Fruit fly (Drosophila melanogaster): ENCODE measurements around the gene Spn75F.

Spn75F gene

dm6 chr3L:19166298-19166937 is 37.0 kb upstream of the Spn75F start (continued):
- peak; percentile 70 for TF ChIP-seq acj6 (GFP tag; optimal IDR thresholded peaks at IDR 0.05)
- peak; percentile 61 for TF ChIP-seq CG10631 (GFP tag; optimal IDR thresholded peaks at IDR 0.05)
- peak; percentile 17 for TF ChIP-seq CG10669 (GFP tag; optimal IDR thresholded peaks at IDR 0.05)
- peak; percentile 74 for TF ChIP-seq pdm3 (GFP tag; optimal IDR thresholded peaks at IDR 0.05)
- TF ChIP-seq CG11294 (GFP tag; IDR thresholded peaks at IDR 0.05) = no peak; the same call in 1 of the 2 replicates
- peak; percentile 73 for TF ChIP-seq CG15336 (GFP tag; IDR thresholded peaks at IDR 0.05)
- peak; percentile 77 for TF ChIP-seq achi (GFP tag; optimal IDR thresholded peaks at IDR 0.05)
- peak; percentile 67 for TF ChIP-seq Eip75B (GFP tag; optimal IDR thresholded peaks at IDR 0.05)
- TF ChIP-seq svp (GFP tag) = peak; percentile 91
- TF ChIP-seq esn (GFP tag; optimal IDR thresholded peaks at IDR 0.05) = peak; percentile 86
- peak; percentile 78 for TF ChIP-seq Smox (GFP tag; optimal IDR thresholded peaks at IDR 0.05)
- peak; percentile 12 for TF ChIP-seq Sox15 (GFP tag; optimal IDR thresholded peaks at IDR 0.05)
- TF ChIP-seq OdsH (GFP tag; optimal IDR thresholded peaks at IDR 0.05) = peak; percentile 79
- peak; percentile 70 for TF ChIP-seq eg (GFP tag; IDR thresholded peaks at IDR 0.05)
- TF ChIP-seq Sox102F (GFP tag; optimal IDR thresholded peaks at IDR 0.05) = peak; percentile 84
- peak; percentile 45 for TF ChIP-seq CG8319 (GFP tag; optimal IDR thresholded peaks at IDR 0.05)
- TF ChIP-seq CG1621 (tag; optimal IDR thresholded peaks at IDR 0.05) = peak; percentile 8
- peak; percentile 73 for TF ChIP-seq Hr39 (GFP tag; optimal IDR thresholded peaks at IDR 0.05)
- TF ChIP-seq dac (GFP tag; optimal IDR thresholded peaks at IDR 0.05) = no peak
- peak; percentile 70 for TF ChIP-seq Sox14 (GFP tag; optimal IDR thresholded peaks at IDR 0.05)
- TF ChIP-seq CG6808 (GFP tag; optimal IDR thresholded peaks at IDR 0.05) = peak; percentile 42
- peak; percentile 37 for TF ChIP-seq CG11902 (GFP tag; optimal IDR thresholded peaks at IDR 0.05)
- peak; percentile 2 for TF ChIP-seq dsx (GFP tag; optimal IDR thresholded peaks at IDR 0.05; ENCODE audit: poor library complexity, severe bottlenecking)

- TF ChIP-seq Sox102F (GFP tag; optimal IDR thresholded peaks at IDR 0.05) = no peak
- TF ChIP-seq fkh (GFP tag; optimal IDR thresholded peaks at IDR 0.05) = peak; percentile 66
- TF ChIP-seq vri (GFP tag; optimal IDR thresholded peaks at IDR 0.05) = peak; percentile 15
Measured at dm6 chr3L:19164767-19165762, 35.6 kb upstream of the Spn75F start.

dm6 chr3L:19163791-19164190 is 34.3 kb upstream of the Spn75F start:
- TF ChIP-seq fd85E (GFP tag; optimal IDR thresholded peaks at IDR 0.05) (no peak), ss (GFP tag; optimal IDR thresholded peaks at IDR 0.05) (peak in 1 of 2 experiments; percentile 45), Eip93F (GFP tag; optimal IDR thresholded peaks at IDR 0.05) (no peak), CG9139 (GFP tag; optimal IDR thresholded peaks at IDR 0.05) (no peak), CG11762 (GFP tag; optimal IDR thresholded peaks at IDR 0.05; ENCODE audit: insufficient read depth) (no peak), Eip78C (GFP tag) (peak; percentile 53), CG7368 (GFP tag; optimal IDR thresholded peaks at IDR 0.05) (no peak), CG3032 (tag; optimal IDR thresholded peaks at IDR 0.05) (no peak), CG6163 (GFP tag; IDR thresholded peaks at IDR 0.05) (peak; percentile 6; the same call in 1 of the 3 replicates), svp (GFP tag) (peak; percentile 68), CG6854 (GFP tag; optimal IDR thresholded peaks at IDR 0.05) (peak; percentile 33), Sox102F (GFP tag; optimal IDR thresholded peaks at IDR 0.05) (peak; percentile 5), CG8632 (GFP tag; optimal IDR thresholded peaks at IDR 0.05) (no peak), Eip75B (GFP tag; optimal IDR thresholded peaks at IDR 0.05) (peak; percentile 14)

Data from whole organism, prepupa.